In the genomic region with DNA sequence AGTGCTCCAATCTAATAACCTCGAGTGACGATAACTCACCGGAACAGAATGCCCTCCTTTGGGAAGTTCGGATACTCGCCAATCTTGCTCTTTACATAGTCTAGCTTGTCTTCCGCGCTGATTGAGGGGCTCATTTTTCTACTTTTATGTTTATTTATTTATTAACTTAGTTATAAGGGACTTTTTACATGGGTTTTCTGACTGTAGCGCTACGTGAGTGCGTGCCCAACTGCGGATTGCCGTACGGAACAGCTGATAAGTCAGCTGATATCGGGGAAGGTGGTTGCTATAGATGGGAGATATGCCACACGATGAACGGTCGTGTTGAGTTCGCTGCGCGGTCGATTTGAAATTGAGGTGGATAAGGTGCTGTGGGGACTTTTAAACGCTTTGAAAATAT, we compare ENCODE assay signal across 1 fruit fly cellular context.
TF ChIP-seq lines count a peak whose summit lies in the region.

A gene (minus strand): TSS at position 368 of the 400 bp plus-strand sequence.

TF ChIP-seq in whole organism, embryonic, 481 proteins besides CTCF, POLR2A, EP300 and RAD21 (continued from another document):
- TF ChIP-seq grn (GFP tag; optimal IDR thresholded peaks at IDR 0.05; lab: Kevin White, UChicago) (peak; percentile 59), CG11723 (GFP tag; optimal IDR thresholded peaks at IDR 0.05; lab: Kevin White, UChicago) (no peak), NK7.1 (GFP tag; optimal IDR thresholded peaks at IDR 0.05; lab: Kevin White, UChicago) (no peak), Fer1 (GFP tag; optimal IDR thresholded peaks at IDR 0.05; lab: Kevin White, UChicago) (peak; percentile 45), HLH4C (GFP tag; IDR thresholded peaks at IDR 0.05; lab: Robert Waterston, UW; ENCODE audit: partially characterized antibody) (peak; percentile 52; the same call in 2 of the 3 replicates), repo (GFP tag; optimal IDR thresholded peaks at IDR 0.05; lab: Kevin White, UChicago) (no peak), MBD-R2 (GFP tag; IDR thresholded peaks at IDR 0.05; lab: Robert Waterston, UW) (peak; percentile 68; the same call in 1 of the 2 replicates), CG6791 (GFP tag; IDR thresholded peaks at IDR 0.05; lab: Robert Waterston, UW; ENCODE audit: partially characterized antibody) (peak; percentile 68; the same call in 2 of the 3 replicates), CG16813 (GFP tag; IDR thresholded peaks at IDR 0.05; lab: Robert Waterston, UW; ENCODE audit: partially characterized antibody) (peak; percentile 66), maf-S (GFP tag; optimal IDR thresholded peaks at IDR 0.05; lab: Kevin White, UChicago) (no peak), cad (GFP tag; optimal IDR thresholded peaks at IDR 0.05; lab: Kevin White, UChicago) (no peak), Oaz (GFP tag; IDR thresholded peaks at IDR 0.05; lab: Robert Waterston, UW) (no peak), dmrt99B (tag; optimal IDR thresholded peaks at IDR 0.05; lab: Kevin White, UChicago) (no peak), MESR4 (GFP tag; optimal IDR thresholded peaks at IDR 0.05; lab: Kevin White, UChicago) (peak; percentile 46), CG17361 (GFP tag; IDR thresholded peaks at IDR 0.05; lab: Robert Waterston, UW) (no peak), CG18262 (tag; optimal IDR thresholded peaks at IDR 0.05; lab: Kevin White, UChicago) (no peak), ato (GFP tag; IDR thresholded peaks at IDR 0.05; lab: Robert Waterston, UW; ENCODE audit: partially characterized antibody) (peak; percentile 63), CG30020 (tag; optimal IDR thresholded peaks at IDR 0.05; lab: Kevin White, UChicago) (no peak), lilli (GFP tag; optimal IDR thresholded peaks at IDR 0.05; lab: Kevin White, UChicago) (no peak), sna (GFP tag; IDR thresholded peaks at IDR 0.05; lab: Robert Waterston, UW; ENCODE audit: partially characterized antibody) (peak; percentile 85), CG4730 (GFP tag; IDR thresholded peaks at IDR 0.05; lab: Robert Waterston, UW) (no peak), D19B (GFP tag; optimal IDR thresholded peaks at IDR 0.05; lab: Kevin White, UChicago) (no peak), D19A (tag; optimal IDR thresholded peaks at IDR 0.05; lab: Kevin White, UChicago) (no peak), chm (GFP tag; IDR thresholded peaks at IDR 0.05; lab: Robert Waterston, UW) (no peak), Bgb (GFP tag; IDR thresholded peaks at IDR 0.05; lab: Robert Waterston, UW; ENCODE audit: partially characterized antibody) (peak; percentile 86), CG3838 (GFP tag; optimal IDR thresholded peaks at IDR 0.05; lab: Kevin White, UChicago) (no peak), CG4282 (GFP tag; optimal IDR thresholded peaks at IDR 0.05; lab: Kevin White, UChicago) (no peak), HmgZ (tag; optimal IDR thresholded peaks at IDR 0.05; lab: Kevin White, UChicago) (peak; percentile 16), Meics (GFP tag; optimal IDR thresholded peaks at IDR 0.05; lab: Kevin White, UChicago) (no peak), p53 (GFP tag; optimal IDR thresholded peaks at IDR 0.05; lab: Kevin White, UChicago) (no peak), Pdp1 (GFP tag; optimal IDR thresholded peaks at IDR 0.05; lab: Kevin White, UChicago) (no peak), trh (GFP tag; optimal IDR thresholded peaks at IDR 0.05; lab: Kevin White, UChicago) (no peak), Opbp (GFP tag; IDR thresholded peaks at IDR 0.05; lab: Robert Waterston, UW; ENCODE audit: partially characterized antibody) (peak; percentile 86), Aef1 (GFP tag; IDR thresholded peaks at IDR 0.05; lab: Robert Waterston, UW) (no peak), CG15601 (tag; optimal IDR thresholded peaks at IDR 0.05; lab: Kevin White, UChicago) (no peak), gt (GFP tag; IDR thresholded peaks at IDR 0.05; lab: Robert Waterston, UW) (no peak), CG34376 (GFP tag; optimal IDR thresholded peaks at IDR 0.05; lab: Kevin White, UChicago) (peak; percentile 78), wek (GFP tag; optimal IDR thresholded peaks at IDR 0.05; lab: Kevin White, UChicago) (no peak), CG14965 (GFP tag; optimal IDR thresholded peaks at IDR 0.05; lab: Kevin White, UChicago; ENCODE audit: borderline replicate concordance) (no peak), unc-4 (GFP tag; IDR thresholded peaks at IDR 0.05; lab: Robert Waterston, UW; ENCODE audit: partially characterized antibody) (peak; percentile 87), CG10543 (GFP tag; optimal IDR thresholded peaks at IDR 0.05; lab: Kevin White, UChicago) (no peak), BEAF-32 (GFP tag; optimal IDR thresholded peaks at IDR 0.05; lab: Kevin White, UChicago) (peak; percentile 78), trem (tag; optimal IDR thresholded peaks at IDR 0.05; lab: Kevin White, UChicago) (peak; percentile 54), Dfd (GFP tag; optimal IDR thresholded peaks at IDR 0.05; lab: Kevin White, UChicago) (no peak), CG13894 (tag; optimal IDR thresholded peaks at IDR 0.05; lab: Kevin White, UChicago) (peak; percentile 19), peb (GFP tag; IDR thresholded peaks at IDR 0.05; lab: Robert Waterston, UW) (no peak), CrebB (tag; optimal IDR thresholded peaks at IDR 0.05; lab: Kevin White, UChicago) (peak; percentile 32), CG17568 (GFP tag; optimal IDR thresholded peaks at IDR 0.05; lab: Kevin White, UChicago) (peak; percentile 2), CG9437 (GFP tag; optimal IDR thresholded peaks at IDR 0.05; lab: Kevin White, UChicago) (peak; percentile 90), sens (GFP tag; lab: Kevin White, UChicago) (peak; percentile 72), Antp (GFP tag; optimal IDR thresholded peaks at IDR 0.05; lab: Kevin White, UChicago) (no peak), Elba2 (GFP tag; optimal IDR thresholded peaks at IDR 0.05; lab: Kevin White, UChicago) (no peak), CG13287 (GFP tag; IDR thresholded peaks at IDR 0.05; lab: Robert Waterston, UW; ENCODE audit: partially characterized antibody) (peak; percentile 91), CG9215 (GFP tag; IDR thresholded peaks at IDR 0.05; lab: Robert Waterston, UW) (no peak), nau (GFP tag; optimal IDR thresholded peaks at IDR 0.05; lab: Kevin White, UChicago) (no peak), zen2 (GFP tag; IDR thresholded peaks at IDR 0.05; lab: Robert Waterston, UW; ENCODE audit: partially characterized antibody) (peak; percentile 76), CG32772 (GFP tag; IDR thresholded peaks at IDR 0.05; lab: Robert Waterston, UW) (no peak), CG8290 (GFP tag; optimal IDR thresholded peaks at IDR 0.05; lab: Kevin White, UChicago) (no peak), CG8290 (tag; optimal IDR thresholded peaks at IDR 0.05; lab: Kevin White, UChicago) (peak in 1 of 2 experiments; percentile 42), Mad (GFP tag; optimal IDR thresholded peaks at IDR 0.05; lab: Kevin White, UChicago) (no peak), Eip74EF (GFP tag; optimal IDR thresholded peaks at IDR 0.05; lab: Kevin White, UChicago) (peak in 1 of 2 experiments; percentile 10), CG1603 (tag; optimal IDR thresholded peaks at IDR 0.05; lab: Kevin White, UChicago) (peak; percentile 47), ftz-f1 (GFP tag; optimal IDR thresholded peaks at IDR 0.05; lab: Kevin White, UChicago) (peak; percentile 81), oc (tag; optimal IDR thresholded peaks at IDR 0.05; lab: Kevin White, UChicago) (no peak), CG11093 (GFP tag; IDR thresholded peaks at IDR 0.05; lab: Robert Waterston, UW) (no peak), Atf-2 (GFP tag; optimal IDR thresholded peaks at IDR 0.05; lab: Kevin White, UChicago) (no peak), eyg (GFP tag; optimal IDR thresholded peaks at IDR 0.05; lab: Kevin White, UChicago) (no peak), E2f2 (GFP tag; IDR thresholded peaks at IDR 0.05; lab: Robert Waterston, UW) (peak; percentile 96), Max (GFP tag; optimal IDR thresholded peaks at IDR 0.05; lab: Kevin White, UChicago) (peak; percentile 8), Hmr (GFP tag; optimal IDR thresholded peaks at IDR 0.05; lab: Kevin White, UChicago) (no peak), CG10267 (tag; optimal IDR thresholded peaks at IDR 0.05; lab: Kevin White, UChicago) (peak; percentile 34), kni (GFP tag; optimal IDR thresholded peaks at IDR 0.05; lab: Kevin White, UChicago) (no peak), CG11456 (GFP tag; IDR thresholded peaks at IDR 0.05; lab: Robert Waterston, UW) (no peak), pros (GFP tag; optimal IDR thresholded peaks at IDR 0.05; lab: Kevin White, UChicago) (no peak), h (optimal IDR thresholded peaks at IDR 0.05; lab: Kevin White, UChicago) (no peak), pzg (GFP tag; optimal IDR thresholded peaks at IDR 0.05; lab: Kevin White, UChicago) (peak; percentile 76), Dp (GFP tag; optimal IDR thresholded peaks at IDR 0.05; lab: Kevin White, UChicago) (peak; percentile 96), CG18619 (GFP tag; optimal IDR thresholded peaks at IDR 0.05; lab: Kevin White, UChicago) (no peak), CG2116 (GFP tag; optimal IDR thresholded peaks at IDR 0.05; lab: Kevin White, UChicago) (peak; percentile 37), zfh2 (GFP tag; optimal IDR thresholded peaks at IDR 0.05; lab: Kevin White, UChicago) (no peak), CG4854 (GFP tag; optimal IDR thresholded peaks at IDR 0.05; lab: Kevin White, UChicago) (no peak), HLHmδ (GFP tag; optimal IDR thresholded peaks at IDR 0.05; lab: Kevin White, UChicago) (peak; percentile 59), inv (GFP tag; IDR thresholded peaks at IDR 0.05; lab: Robert Waterston, UW; ENCODE audit: partially characterized antibody) (peak; percentile 51; the same call in 1 of the 2 replicates)
